Fruit fly (Drosophila melanogaster) whole organism, embryonic: ENCODE measurements around the gene Nmt.

Source experiments
- Abd-B ChIP-seq: fragments of 200-800 bp; sonication (Bioruptor generic); optimal IDR thresholded peaks from 2 replicates; lab custom pipeline; 2018; ENCODE audit warnings: missing biosample characterization, mild to moderate bottlenecking, missing genetic modification characterization, moderate library complexity
- Atf6 ChIP-seq: fragments of 200-800 bp; sonication (Bioruptor generic); IDR thresholded peaks from 2 replicates; pipeline ENCODE4 v1.3.6; 2022; ENCODE audit warnings: missing biosample characterization, missing genetic modification characterization
- CG10462 ChIP-seq: fragments of 200-800 bp; sonication (Bioruptor generic); optimal IDR thresholded peaks from 2 replicates; lab custom pipeline; 2016; ENCODE audit warnings: missing biosample characterization, missing genetic modification characterization
- CG12104 ChIP-seq: fragments of 200-800 bp; sonication (Bioruptor generic); optimal IDR thresholded peaks from 3 replicates; lab custom pipeline; 2016; ENCODE audit warnings: missing biosample characterization, missing genetic modification characterization
- CG12236 ChIP-seq: fragments of 200-800 bp; sonication (Bioruptor generic); optimal IDR thresholded peaks from 2 replicates; lab custom pipeline; 2016; ENCODE audit warnings: missing biosample characterization, missing genetic modification characterization
- CG12769 ChIP-seq: fragments of 200-800 bp; sonication (Bioruptor generic); optimal IDR thresholded peaks from 2 replicates; lab custom pipeline; 2019; ENCODE audit warnings: missing biosample characterization, mild to moderate bottlenecking, missing genetic modification characterization, moderate library complexity
- CG14965 ChIP-seq: fragments of 200-800 bp; sonication (Bioruptor generic); optimal IDR thresholded peaks from 2 replicates; lab custom pipeline; 2016; ENCODE audit warnings: missing biosample characterization, missing genetic modification characterization, borderline replicate concordance
- CG1647 ChIP-seq: fragments of 200-800 bp; sonication (Bioruptor generic); optimal IDR thresholded peaks from 3 replicates; lab custom pipeline; 2016; ENCODE audit warnings: missing biosample characterization, missing genetic modification characterization
- CG1792 ChIP-seq: fragments of 200-800 bp; sonication (Bioruptor generic); optimal IDR thresholded peaks from 2 replicates; lab custom pipeline; 2016; ENCODE audit warnings: missing biosample characterization, missing genetic modification characterization
- CG1832 ChIP-seq: fragments of 200-800 bp; sonication (Bioruptor generic); optimal IDR thresholded peaks from 2 replicates; lab custom pipeline; 2017; ENCODE audit warnings: missing biosample characterization, mild to moderate bottlenecking, missing genetic modification characterization, inconsistent platforms
- CG32767 ChIP-seq: fragments of 200-800 bp; sonication (Bioruptor generic); IDR thresholded peaks from 2 replicates; pipeline ENCODE4 v1.3.6; 2022; ENCODE audit warnings: missing biosample characterization, missing genetic modification characterization
- CG34376 ChIP-seq: fragments of 200-800 bp; sonication (Bioruptor generic); optimal IDR thresholded peaks from 2 replicates; lab custom pipeline; 2018; ENCODE audit warnings: missing biosample characterization, mild to moderate bottlenecking, missing genetic modification characterization
- CG42726 ChIP-seq: fragments of 200-800 bp; sonication (Bioruptor generic); IDR thresholded peaks from 2 replicates; pipeline ENCODE4 v1.3.6; 2022; ENCODE audit warnings: missing biosample characterization, missing genetic modification characterization; ENCODE audit not compliant: partially characterized antibody
- CG6254 ChIP-seq: fragments of 200-800 bp; sonication (Bioruptor generic); optimal IDR thresholded peaks from 3 replicates; lab custom pipeline; 2017; ENCODE audit warnings: mild to moderate bottlenecking, missing biosample characterization, missing genetic modification reagents, missing genetic modification characterization
- CG8281 ChIP-seq: fragments of 200-800 bp; sonication (Bioruptor generic); optimal IDR thresholded peaks from 2 replicates; lab custom pipeline; 2018; ENCODE audit warnings: missing biosample characterization, mild to moderate bottlenecking, missing genetic modification characterization, moderate library complexity
- CTCF ChIP-seq: fragments of 200-800 bp; sonication (Bioruptor generic); optimal IDR thresholded peaks from 2 replicates; lab custom pipeline; 2017; ENCODE audit warnings: missing biosample characterization, mild to moderate bottlenecking, missing genetic modification characterization, moderate library complexity
- CoRest ChIP-seq: fragments of 200-800 bp; sonication (Bioruptor generic); optimal IDR thresholded peaks from 3 replicates; lab custom pipeline; 2018; ENCODE audit warnings: missing biosample characterization, mild to moderate bottlenecking, missing genetic modification characterization, moderate library complexity
- D19A ChIP-seq: fragments of 200-800 bp; optimal IDR thresholded peaks from 3 replicates; lab custom pipeline; 2019; ENCODE audit warnings: missing biosample characterization, mild to moderate bottlenecking, missing genetic modification characterization, moderate library complexity
- Dad ChIP-seq: fragments of 200-800 bp; sonication (Bioruptor generic); optimal IDR thresholded peaks from 3 replicates; lab custom pipeline; 2016; ENCODE audit warnings: missing biosample characterization, missing genetic modification characterization
- Deaf1 ChIP-seq: fragments of 200-800 bp; optimal IDR thresholded peaks from 3 replicates; lab custom pipeline; 2019; ENCODE audit warnings: missing biosample characterization, mild to moderate bottlenecking, missing genetic modification characterization, moderate library complexity
- Dip3 ChIP-seq: fragments of 200-800 bp; sonication (Bioruptor generic); optimal IDR thresholded peaks from 3 replicates; lab custom pipeline; 2016; ENCODE audit warnings: missing biosample characterization, missing genetic modification characterization
- H2.0 ChIP-seq: fragments of 200-800 bp; sonication (Bioruptor generic); IDR thresholded peaks from 2 replicates; pipeline ENCODE4 v1.3.6; 2022; ENCODE audit warnings: missing biosample characterization, missing genetic modification characterization
- Hand ChIP-seq: fragments of 200-800 bp; sonication (Bioruptor generic); optimal IDR thresholded peaks from 2 replicates; lab custom pipeline; 2017; ENCODE audit warnings: mild to moderate bottlenecking, missing biosample characterization, missing genetic modification reagents, missing genetic modification characterization
- Hmr ChIP-seq: fragments of 200-800 bp; sonication (Bioruptor generic); optimal IDR thresholded peaks from 3 replicates; lab custom pipeline; 2017; ENCODE audit warnings: mild to moderate bottlenecking, missing biosample characterization, missing genetic modification reagents, missing genetic modification characterization
- Oli ChIP-seq: fragments of 200-800 bp; sonication (Bioruptor generic); optimal IDR thresholded peaks from 2 replicates; lab custom pipeline; 2018; ENCODE audit warnings: missing biosample characterization, mild to moderate bottlenecking, missing genetic modification characterization, moderate library complexity
- Pdp1 ChIP-seq, 2 experiments: fragments of 200-800 bp; sonication (Bioruptor generic); optimal IDR thresholded peaks; 3 replicates each; lab custom pipeline; 2016; ENCODE audit warnings: missing biosample characterization in 2 of 2, missing genetic modification characterization in 2 of 2, mild to moderate bottlenecking in 1 of 2, moderate library complexity in 1 of 2
- Side ChIP-seq: fragments of 200-800 bp; sonication (Bioruptor generic); optimal IDR thresholded peaks from 2 replicates; lab custom pipeline; 2016; ENCODE audit warnings: missing biosample characterization, missing genetic modification characterization
- Six4 ChIP-seq: fragments of 200-800 bp; sonication (Bioruptor generic); optimal IDR thresholded peaks from 2 replicates; lab custom pipeline; 2016; ENCODE audit warnings: missing biosample characterization, missing genetic modification characterization
- Vsx1 ChIP-seq: fragments of 200-800 bp; sonication (Bioruptor generic); optimal IDR thresholded peaks from 2 replicates; lab custom pipeline; 2017; ENCODE audit warnings: missing biosample characterization, mild to moderate bottlenecking, missing genetic modification characterization, missing genetic modification reagents
- YL-1 ChIP-seq: fragments of 200-800 bp; sonication (Bioruptor generic); optimal IDR thresholded peaks from 3 replicates; lab custom pipeline; 2017; ENCODE audit warnings: missing biosample characterization, mild to moderate bottlenecking, missing genetic modification characterization
- ac ChIP-seq: fragments of 200-800 bp; sonication (Bioruptor generic); optimal IDR thresholded peaks from 3 replicates; lab custom pipeline; 2017; ENCODE audit warnings: missing biosample characterization, mild to moderate bottlenecking, missing genetic modification characterization
- bab2 ChIP-seq: fragments of 200-800 bp; sonication (Bioruptor generic); optimal IDR thresholded peaks from 2 replicates; lab custom pipeline; 2016; ENCODE audit warnings: missing biosample characterization, missing genetic modification characterization
- br ChIP-seq: fragments of >200 bp; optimal IDR thresholded peaks from 2 replicates; lab custom pipeline; 2017
- chn ChIP-seq: fragments of 200-800 bp; sonication (Bioruptor generic); optimal IDR thresholded peaks from 2 replicates; lab custom pipeline; 2016; ENCODE audit warnings: missing biosample characterization, missing genetic modification characterization
- dmrt99B ChIP-seq: fragments of 200-800 bp; sonication (Bioruptor generic); optimal IDR thresholded peaks from 2 replicates; lab custom pipeline; 2018; ENCODE audit warnings: missing biosample characterization, mild to moderate bottlenecking, missing genetic modification characterization, moderate library complexity
- dpn ChIP-seq, 2 experiments: fragments of 200-800 bp; sonication (Bioruptor generic); optimal IDR thresholded peaks; 3 replicates each; lab custom pipeline; 2016; ENCODE audit warnings: missing biosample characterization in 2 of 2, missing genetic modification characterization in 2 of 2
- fru ChIP-seq: fragments of >200 bp; optimal IDR thresholded peaks from 2 replicates; lab custom pipeline; 2017
- ftz-f1 ChIP-seq: fragments of 200-800 bp; sonication (Bioruptor generic); optimal IDR thresholded peaks from 2 replicates; lab custom pipeline; 2016; ENCODE audit warnings: missing biosample characterization, missing genetic modification characterization
- gcm2 ChIP-seq: fragments of 200-800 bp; sonication (Bioruptor generic); optimal IDR thresholded peaks from 2 replicates; lab custom pipeline; 2016; ENCODE audit warnings: missing biosample characterization, missing genetic modification characterization
- gsb ChIP-seq: fragments of 200-800 bp; sonication (Bioruptor generic); IDR thresholded peaks from 2 replicates; pipeline ENCODE4 v1.3.6; 2022; ENCODE audit warnings: missing biosample characterization, missing genetic modification characterization
- h ChIP-seq: fragments of >200 bp; optimal IDR thresholded peaks from 2 replicates; lab custom pipeline; 2017
- inv ChIP-seq: fragments of 200-800 bp; sonication (Bioruptor generic); IDR thresholded peaks from 2 replicates; pipeline ENCODE4 v1.3.6; 2022; ENCODE audit warnings: missing biosample characterization, missing genetic modification characterization; ENCODE audit not compliant: partially characterized antibody
- phol ChIP-seq: fragments of 200-800 bp; sonication (Bioruptor generic); optimal IDR thresholded peaks from 3 replicates; lab custom pipeline; 2018; ENCODE audit warnings: missing biosample characterization, mild to moderate bottlenecking, missing genetic modification characterization, moderate library complexity
- ranshi ChIP-seq: fragments of 200-800 bp; sonication (Bioruptor generic); IDR thresholded peaks from 2 replicates; pipeline ENCODE4 v1.3.6; 2022; ENCODE audit warnings: missing biosample characterization, missing genetic modification characterization
- schlank ChIP-seq: fragments of 200-800 bp; sonication (Bioruptor generic); optimal IDR thresholded peaks from 2 replicates; lab custom pipeline; 2018; ENCODE audit warnings: missing biosample characterization, mild to moderate bottlenecking, missing genetic modification characterization
- seq ChIP-seq: fragments of 200-800 bp; sonication (Bioruptor generic); IDR thresholded peaks from 2 replicates; pipeline ENCODE4 v1.3.6; 2022; ENCODE audit warnings: missing biosample characterization, missing genetic modification characterization
- sna ChIP-seq: fragments of 200-800 bp; sonication (Bioruptor generic); IDR thresholded peaks from 2 replicates; pipeline ENCODE4 v1.3.6; 2022; ENCODE audit warnings: missing biosample characterization, missing genetic modification characterization; ENCODE audit not compliant: partially characterized antibody
- tll ChIP-seq, 2 experiments: fragments of 200-800 bp in 1 of 2; fragments of >200 bp in 1 of 2; sonication (Bioruptor generic) in 1 of 2; optimal IDR thresholded peaks; 2 replicates each; lab custom pipeline; 2017 to 2019; ENCODE audit warnings: missing biosample characterization in 2 of 2, missing genetic modification characterization in 2 of 2, mild to moderate bottlenecking in 1 of 2, moderate library complexity in 1 of 2
- wek ChIP-seq: fragments of 200-800 bp; sonication (Bioruptor generic); optimal IDR thresholded peaks from 3 replicates; lab custom pipeline; 2018; ENCODE audit warnings: missing biosample characterization, mild to moderate bottlenecking, missing genetic modification characterization, moderate library complexity
- zfh1 ChIP-seq: fragments of 200-800 bp; sonication (Bioruptor generic); IDR thresholded peaks from 3 replicates; pipeline ENCODE4 v1.3.6; 2022; ENCODE audit warnings: missing biosample characterization, missing genetic modification characterization

Nmt gene

dm6 chr3L:8153206-8153996 is 24.8 kb downstream of the Nmt start (continued):
- TF ChIP-seq Oli (tag; lab: Kevin White, UChicago) (peak; percentile 76), CG34376 (no peak), gcm2 (GFP tag; lab: Kevin White, UChicago) (no peak), Six4 (GFP tag; lab: Kevin White, UChicago) (peak; percentile 1), dmrt99B (tag; lab: Kevin White, UChicago) (peak; percentile 80), CG10462 (peak; percentile 19), dpn (GFP tag; optimal IDR thresholded peaks at IDR 0.05; lab: Kevin White, UChicago) (peak; percentile 36 to 51), gsb (GFP tag; lab: Robert Waterston, UW) (no peak), ranshi (GFP tag; lab: Robert Waterston, UW) (peak; percentile 46; the same call in 1 of the 2 replicates), tll (GFP tag; optimal IDR thresholded peaks at IDR 0.05; lab: Kevin White, UChicago) (no peak), CG1647 (peak; percentile 54), CG12236 (GFP tag; lab: Kevin White, UChicago) (peak; percentile 28), CG1792 (no peak), Vsx1 (no peak), D19A (tag; lab: Kevin White, UChicago) (peak; percentile 61), Pdp1 (GFP tag; optimal IDR thresholded peaks at IDR 0.05; lab: Kevin White, UChicago) (peak in 1 of 2 experiments; percentile 63), Side (GFP tag; lab: Kevin White, UChicago) (peak; percentile 26), CG8281 (tag; lab: Kevin White, UChicago) (peak; percentile 3), ftz-f1 (no peak), ac (GFP tag; lab: Kevin White, UChicago) (no peak), CG6254 (GFP tag; lab: Kevin White, UChicago) (peak; percentile 16), inv (GFP tag; lab: Robert Waterston, UW) (no peak), Dad (peak; percentile 23), CG42726 (GFP tag; lab: Robert Waterston, UW) (no peak), H2.0 (GFP tag; lab: Robert Waterston, UW) (peak; percentile 72; the same call in 1 of the 2 replicates), Hand (GFP tag; lab: Kevin White, UChicago) (no peak), CoRest (peak; percentile 60), phol (tag; lab: Kevin White, UChicago) (peak; percentile 69), wek (GFP tag; lab: Kevin White, UChicago) (no peak), zfh1 (peak; percentile 44; the same call in 1 of the 3 replicates), fru (no peak), br (lab: Kevin White, UChicago) (no peak), Deaf1 (no peak), CTCF (GFP tag; lab: Kevin White, UChicago) (no peak), CG32767 (GFP tag; lab: Robert Waterston, UW) (peak; percentile 55; the same call in 1 of the 2 replicates), Abd-B (peak; percentile 33), CG1832 (GFP tag; lab: Kevin White, UChicago) (no peak), Hmr (no peak), seq (GFP tag; lab: Robert Waterston, UW) (peak; percentile 71), Atf6 (no peak), bab2 (GFP tag; lab: Kevin White, UChicago) (peak; percentile 54), Dip3 (GFP tag; lab: Kevin White, UChicago) (no peak), CG12769 (tag; lab: Kevin White, UChicago) (peak; percentile 5), chn (GFP tag; lab: Kevin White, UChicago) (no peak), schlank (no peak), YL-1 (no peak), sna (GFP tag; lab: Robert Waterston, UW) (no peak), CG14965 (no peak), h (lab: Kevin White, UChicago) (no peak), CG12104 (GFP tag; lab: Kevin White, UChicago) (no peak)
